Worm (Caenorhabditis elegans): Measurements from ENCODE around the gene scl-23.

DNA sequence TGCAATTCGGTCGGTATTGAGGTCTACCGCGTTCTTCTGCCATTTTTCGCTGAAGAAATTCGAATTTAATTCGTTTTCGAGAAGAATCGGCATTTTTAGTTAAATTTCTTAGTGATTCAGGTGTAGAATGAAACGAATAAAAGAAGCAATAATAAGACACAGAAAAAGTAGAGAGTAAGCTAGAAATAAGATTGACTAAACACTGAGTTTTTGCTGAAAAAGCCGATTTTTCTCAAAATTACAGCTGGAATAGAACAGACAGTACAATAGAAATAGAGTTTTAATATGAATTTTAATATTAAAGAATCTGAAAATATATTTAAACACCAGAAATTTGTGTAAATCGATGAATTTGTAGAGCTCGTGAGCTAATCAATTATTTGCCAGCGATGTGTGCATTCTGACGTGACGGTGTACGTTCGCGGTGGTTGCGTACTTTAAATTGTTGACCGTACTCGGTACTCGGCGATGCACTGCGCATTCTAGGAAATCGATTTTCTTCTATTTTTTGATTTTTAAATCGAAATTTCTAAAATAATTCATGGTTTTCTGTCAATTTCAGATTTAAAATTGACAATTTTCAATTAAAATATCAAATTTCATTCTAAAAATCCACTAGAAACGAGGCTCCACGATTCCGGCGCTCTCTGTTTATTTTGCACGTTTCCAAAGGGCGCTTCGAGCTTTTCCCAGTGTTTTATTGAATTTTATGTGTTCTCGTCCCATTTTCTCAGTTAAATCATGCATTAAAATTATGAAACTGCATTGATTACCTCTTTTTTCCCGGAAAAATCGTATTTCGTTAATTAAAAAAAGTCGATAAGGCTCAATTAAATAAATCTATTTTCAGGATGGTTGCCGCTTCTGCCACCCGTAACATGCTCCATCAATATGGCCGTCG lies 36.2 kb upstream of the scl-23 start, which contains the start of the genes grld-1 and cox-6C:
- TF ChIP-seq lin-35 (GFP tag; optimal IDR thresholded peaks at IDR 0.05) (peak in 1 of 3 experiments; percentile 41), F23B12.7 (tag; optimal IDR thresholded peaks at IDR 0.05; ENCODE audit: insufficient read depth) (peak; percentile 42), rec-8 (tag; optimal IDR thresholded peaks at IDR 0.05) (no peak), unc-62 (GFP tag; optimal IDR thresholded peaks at IDR 0.05) (no peak), efl-1 (GFP tag; optimal IDR thresholded peaks at IDR 0.05) (peak; percentile 2), ceh-58 (GFP tag; IDR thresholded peaks at IDR 0.05) (no peak), D2030.7 (GFP tag; IDR thresholded peaks at IDR 0.05) (peak; percentile 83), zim-3 (tag; optimal IDR thresholded peaks at IDR 0.05) (peak; percentile 93), ama-1 (optimal IDR thresholded peaks at IDR 0.05) (no peak), ama-1 (GFP tag; optimal IDR thresholded peaks at IDR 0.05) (no peak), T26A5.8 (tag; optimal IDR thresholded peaks at IDR 0.05) (no peak), sptf-2 (GFP tag; optimal IDR thresholded peaks at IDR 0.05) (no peak), dpl-1 (GFP tag; optimal IDR thresholded peaks at IDR 0.05) (no peak)
